Worm (Caenorhabditis elegans) whole organism, early embryonic: ENCODE results near the gene fmo-5.

Experiments
- B0310.2 ChIP-seq: sonication (generic microtip); optimal IDR thresholded peaks from 2 replicates; lab custom pipeline; 2016; ENCODE audit warnings: mild to moderate bottlenecking, missing genetic modification characterization, missing compliant biosample characterization
- F13C5.2 ChIP-seq: sonication (generic microtip); optimal IDR thresholded peaks from 2 replicates; lab custom pipeline; 2017; ENCODE audit warnings: mild to moderate bottlenecking, missing genetic modification characterization, inconsistent platforms, missing compliant biosample characterization
- ama-1 ChIP-seq: fragments of 150-350 bp; optimal IDR thresholded peaks from 2 replicates; lab custom pipeline; 2014
- ceh-13 ChIP-seq: fragments of 200-800 bp; sonication (Bioruptor generic); optimal IDR thresholded peaks from 2 replicates; lab custom pipeline; 2018; ENCODE audit warnings: mild to moderate bottlenecking, missing genetic modification characterization, missing compliant biosample characterization
- flt-1 ChIP-seq: fragments of 200-800 bp; sonication (Bioruptor generic); IDR thresholded peaks from 2 replicates; pipeline ENCODE4 v1.3.6; 2022; ENCODE audit warnings: missing genetic modification characterization, missing compliant biosample characterization
- hmbx-1 ChIP-seq: sonication (generic microtip); optimal IDR thresholded peaks from 2 replicates; lab custom pipeline; 2016; ENCODE audit warnings: mild to moderate bottlenecking, missing genetic modification characterization, missing compliant biosample characterization
- hnd-1 ChIP-seq: sonication (generic microtip); optimal IDR thresholded peaks from 2 replicates; lab custom pipeline; 2016; ENCODE audit warnings: missing genetic modification characterization, missing compliant biosample characterization
- pes-1 ChIP-seq: fragments of 200-800 bp; sonication (Bioruptor generic); IDR thresholded peaks from 2 replicates; pipeline ENCODE4 v1.3.6; 2022; ENCODE audit warnings: missing genetic modification reagents, missing genetic modification characterization, missing compliant biosample characterization
- tbx-11 ChIP-seq: fragments of 200-800 bp; sonication (Bioruptor generic); IDR thresholded peaks from 2 replicates; pipeline ENCODE4 v1.3.6; 2022; ENCODE audit warnings: missing genetic modification characterization, missing compliant biosample characterization
- tbx-37 ChIP-seq: fragments of 200-800 bp; sonication (Bioruptor generic); conservative IDR thresholded peaks from 2 replicates; pipeline ENCODE4 v1.3.6; 2022; ENCODE audit warnings: missing genetic modification reagents, missing genetic modification characterization, missing compliant biosample characterization
- tra-4 ChIP-seq: sonication (generic microtip); optimal IDR thresholded peaks from 2 replicates; lab custom pipeline; 2017; ENCODE audit warnings: missing genetic modification characterization, missing compliant biosample characterization

- TF ChIP-seq F13C5.2 (tag; lab: Kevin White, UChicago) (no peak), tbx-37 (GFP tag; lab: Robert Waterston, UW) (no peak), flt-1 (no peak), pes-1 (GFP tag; lab: Robert Waterston, UW) (no peak), B0310.2 (tag; lab: Kevin White, UChicago) (no peak), ama-1 (lab: Kevin White, UChicago) (no peak), ceh-13 (GFP tag; lab: Kevin White, UChicago) (no peak), hnd-1 (tag; lab: Kevin White, UChicago) (no peak), tbx-11 (GFP tag; lab: Robert Waterston, UW) (no peak), hmbx-1 (no peak), tra-4 (tag; lab: Kevin White, UChicago) (no peak)
Measured at ce11 chrV:878567-878966, 24.9 kb downstream of the fmo-5 start, which contains the start of gene T02B11.8.
